Fruit fly (Drosophila melanogaster) whole organism, pupa: ENCODE results near the gene CG14439.

Experiments
- CG10348 ChIP-seq: fragments of 200-800 bp; sonication (Bioruptor generic); IDR thresholded peaks from 2 replicates; pipeline ENCODE4 v1.3.6; 2022; ENCODE audit warnings: missing biosample characterization, missing genetic modification characterization
- CG12605 ChIP-seq: fragments of 200-800 bp; sonication (Bioruptor generic); IDR thresholded peaks from 2 replicates; pipeline ENCODE4 v1.3.6; 2022; ENCODE audit warnings: missing biosample characterization, missing genetic modification characterization
- CG13204 ChIP-seq: fragments of 200-800 bp; sonication (Bioruptor generic); optimal IDR thresholded peaks from 2 replicates; lab custom pipeline; 2018; ENCODE audit warnings: missing biosample characterization, mild to moderate bottlenecking, missing genetic modification characterization, moderate library complexity
- CG14655 ChIP-seq: fragments of 200-800 bp; sonication (Bioruptor generic); optimal IDR thresholded peaks from 3 replicates; lab custom pipeline; 2017; ENCODE audit warnings: mild to moderate bottlenecking, missing biosample characterization, missing genetic modification reagents, missing genetic modification characterization
- CG15710 ChIP-seq: fragments of 200-800 bp; sonication (Bioruptor generic); optimal IDR thresholded peaks from 2 replicates; lab custom pipeline; 2018; ENCODE audit warnings: missing biosample characterization, mild to moderate bottlenecking, missing genetic modification characterization, moderate library complexity
- CG17806 ChIP-seq: fragments of 200-800 bp; sonication (Bioruptor generic); optimal IDR thresholded peaks from 2 replicates; lab custom pipeline; 2018; ENCODE audit warnings: missing biosample characterization, mild to moderate bottlenecking, missing genetic modification characterization, moderate library complexity
- CG32121 ChIP-seq: fragments of 200-800 bp; sonication (Bioruptor generic); IDR thresholded peaks from 2 replicates; pipeline ENCODE4 v1.3.6; 2022; ENCODE audit warnings: missing biosample characterization, missing genetic modification characterization
- CG34367 ChIP-seq: fragments of 200-800 bp; sonication (Bioruptor generic); optimal IDR thresholded peaks from 2 replicates; lab custom pipeline; 2018; ENCODE audit warnings: missing biosample characterization, mild to moderate bottlenecking, missing genetic modification characterization
- CG4496 ChIP-seq: fragments of 200-800 bp; sonication (Bioruptor generic); IDR thresholded peaks from 3 replicates; pipeline ENCODE4 v1.3.6; 2022; ENCODE audit warnings: missing biosample characterization, missing genetic modification characterization
- CG8159 ChIP-seq: fragments of 200-800 bp; sonication (Bioruptor generic); optimal IDR thresholded peaks from 3 replicates; lab custom pipeline; 2018; ENCODE audit warnings: missing biosample characterization, mild to moderate bottlenecking, missing genetic modification characterization, moderate library complexity
- CG8301 ChIP-seq: fragments of 200-800 bp; sonication (Bioruptor generic); optimal IDR thresholded peaks from 2 replicates; lab custom pipeline; 2018; ENCODE audit warnings: missing biosample characterization, mild to moderate bottlenecking, missing genetic modification characterization
- CG9948 ChIP-seq: fragments of 200-800 bp; sonication (Bioruptor generic); optimal IDR thresholded peaks from 2 replicates; lab custom pipeline; 2018; ENCODE audit warnings: missing biosample characterization, mild to moderate bottlenecking, missing genetic modification characterization, moderate library complexity
- D1 ChIP-seq: fragments of 200-800 bp; sonication (Bioruptor generic); optimal IDR thresholded peaks from 2 replicates; lab custom pipeline; 2018; ENCODE audit warnings: missing biosample characterization, mild to moderate bottlenecking, missing genetic modification characterization, moderate library complexity
- EcR ChIP-seq: fragments of 200-800 bp; sonication (Bioruptor generic); optimal IDR thresholded peaks from 3 replicates; lab custom pipeline; 2019; ENCODE audit warnings: missing biosample characterization, missing genetic modification characterization, mild to moderate bottlenecking, moderate library complexity, missing genetic modification reagents
- Ets98B ChIP-seq: fragments of 200-800 bp; sonication (Bioruptor generic); IDR thresholded peaks from 2 replicates; pipeline ENCODE4 v1.3.6; 2022; ENCODE audit warnings: missing biosample characterization, missing genetic modification characterization
- Pif1A ChIP-seq: fragments of 200-800 bp; sonication (Bioruptor generic); optimal IDR thresholded peaks from 3 replicates; lab custom pipeline; 2016; ENCODE audit warnings: missing biosample characterization, missing genetic modification characterization
- Pif1B ChIP-seq: fragments of 200-800 bp; sonication (Bioruptor generic); optimal IDR thresholded peaks from 3 replicates; lab custom pipeline; 2016; ENCODE audit warnings: missing biosample characterization, missing genetic modification characterization
- Snoo ChIP-seq: fragments of 200-800 bp; sonication (Bioruptor generic); optimal IDR thresholded peaks from 3 replicates; lab custom pipeline; 2017; ENCODE audit warnings: missing biosample characterization, mild to moderate bottlenecking, missing genetic modification characterization, inconsistent platforms
- fd96Ca ChIP-seq: fragments of 200-800 bp; sonication (Bioruptor generic); IDR thresholded peaks from 3 replicates; pipeline ENCODE4 v1.3.6; 2022; ENCODE audit warnings: missing biosample characterization, missing genetic modification characterization
- gl ChIP-seq: fragments of 200-800 bp; sonication (Bioruptor generic); optimal IDR thresholded peaks from 2 replicates; lab custom pipeline; 2018; ENCODE audit warnings: missing biosample characterization, mild to moderate bottlenecking, missing genetic modification characterization
- rn ChIP-seq: fragments of 200-800 bp; sonication (Bioruptor generic); IDR thresholded peaks from 2 replicates; pipeline ENCODE4 v1.3.6; 2022; ENCODE audit warnings: missing biosample characterization, missing genetic modification characterization

The CG14439 gene

DNA sequence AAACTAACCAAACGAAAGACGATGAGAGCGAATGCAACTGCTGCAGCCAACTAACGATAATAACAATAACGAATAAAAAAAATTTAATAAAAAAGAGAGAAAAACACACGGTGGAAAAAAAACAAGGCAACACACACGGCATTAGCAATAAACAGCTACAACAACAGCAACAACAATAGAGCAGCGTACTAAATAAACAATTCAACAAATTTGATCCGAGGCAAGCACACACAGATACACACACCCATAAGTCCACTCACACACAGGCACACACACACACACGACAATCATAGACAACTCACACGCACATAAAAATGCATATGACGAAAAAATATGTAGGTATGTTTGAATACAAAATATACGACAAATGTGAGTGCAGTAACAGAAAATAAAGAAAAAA is 44.8 kb upstream of the CG14439 start:
- TF ChIP-seq fd96Ca (GFP tag; lab: Robert Waterston, UW) (peak; percentile 31; the same call in 1 of the 3 replicates), CG4496 (GFP tag; lab: Robert Waterston, UW) (peak; percentile 67), Ets98B (GFP tag; lab: Robert Waterston, UW) (no peak; the same call in 1 of the 2 replicates), Snoo (tag; lab: Kevin White, UChicago) (no peak), CG32121 (GFP tag; lab: Robert Waterston, UW) (peak; percentile 31; the same call in 1 of the 2 replicates), CG8301 (tag; lab: Kevin White, UChicago) (no peak), Pif1B (GFP tag; lab: Kevin White, UChicago) (no peak), CG12605 (GFP tag; lab: Robert Waterston, UW) (peak; percentile 32; the same call in 1 of the 2 replicates), EcR (GFP tag; lab: Kevin White, UChicago) (no peak), CG8159 (tag; lab: Kevin White, UChicago) (no peak), CG9948 (tag; lab: Kevin White, UChicago) (no peak), gl (no peak)

dm6 chrX:6703237-6703636 is 44.1 kb upstream of the CG14439 start:
- TF ChIP-seq Snoo (tag; lab: Kevin White, UChicago), result no peak
- TF ChIP-seq CG12605 (GFP tag; lab: Robert Waterston, UW), result 0 out of 2 replicates have a peak, but pooled peaks have one; percentile 5
- TF ChIP-seq CG15710 (tag; lab: Kevin White, UChicago), result peak; percentile 6
- peak; percentile 15 for TF ChIP-seq CG8301 (tag; lab: Kevin White, UChicago)
- no peak for TF ChIP-seq D1 (tag; lab: Kevin White, UChicago)
- TF ChIP-seq Pif1A, result no peak
- TF ChIP-seq CG4496 (GFP tag; lab: Robert Waterston, UW), result peak; percentile 38; the same call in 1 of the 3 replicates
- TF ChIP-seq gl, result no peak
- peak; percentile 64 for TF ChIP-seq CG14655
- TF ChIP-seq CG9948 (tag; lab: Kevin White, UChicago), result peak; percentile 22
- peak; percentile 14 for TF ChIP-seq CG34367 (tag; lab: Kevin White, UChicago)
- TF ChIP-seq CG17806 (tag; lab: Kevin White, UChicago), result peak; percentile 6
- peak; percentile 39 for TF ChIP-seq CG8159 (tag; lab: Kevin White, UChicago)

dm6 chrX:6703957-6704356 is 43.4 kb upstream of the CG14439 start:
- TF ChIP-seq CG17806 (tag; lab: Kevin White, UChicago) (peak; percentile 28), Pif1A (peak; percentile 51), CG4496 (GFP tag; lab: Robert Waterston, UW) (no peak), CG9948 (tag; lab: Kevin White, UChicago) (peak; percentile 52), CG8301 (tag; lab: Kevin White, UChicago) (peak; percentile 49), EcR (GFP tag; lab: Kevin White, UChicago) (no peak), CG15710 (tag; lab: Kevin White, UChicago) (peak; percentile 53), Pif1B (GFP tag; lab: Kevin White, UChicago) (peak; percentile 16), CG14655 (peak; percentile 65), CG8159 (tag; lab: Kevin White, UChicago) (peak; percentile 63), CG34367 (tag; lab: Kevin White, UChicago) (peak; percentile 33)

DNA sequence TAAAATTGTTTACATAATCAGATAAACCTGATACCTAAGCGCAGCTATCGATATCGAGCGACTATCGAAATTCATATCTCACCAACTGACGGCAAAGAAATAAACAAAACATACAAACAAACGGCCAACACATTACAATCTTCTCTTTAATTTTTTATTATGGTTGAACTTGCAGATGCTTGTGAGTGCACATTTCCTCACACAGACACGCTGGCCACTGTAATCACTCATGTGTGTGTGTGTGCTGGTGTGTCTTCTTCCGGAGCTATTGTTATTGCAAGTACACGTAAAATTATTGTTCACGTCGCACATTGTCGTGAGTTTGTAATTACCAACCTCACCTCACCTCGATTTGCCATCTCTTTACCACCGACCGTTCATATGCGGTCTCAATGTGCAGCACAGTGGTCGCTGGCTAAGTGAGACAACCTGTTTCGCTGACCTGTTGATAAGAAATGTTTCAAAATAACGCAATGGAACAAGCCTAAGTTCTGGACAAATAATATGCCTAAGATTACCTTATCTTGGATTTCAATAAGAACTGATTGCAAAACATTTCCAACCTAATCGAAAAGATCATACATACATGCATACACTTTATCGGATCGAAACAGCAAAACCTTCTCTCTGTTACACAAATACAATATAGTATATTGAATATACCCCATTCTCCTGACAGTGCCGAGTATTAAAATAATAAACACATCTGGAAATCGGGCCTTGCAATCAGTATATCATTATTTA is 42.1 kb upstream of the CG14439 start:
- no peak for TF ChIP-seq CG10348 (GFP tag; lab: Robert Waterston, UW)
- TF ChIP-seq CG17806 (tag; lab: Kevin White, UChicago), result peak; percentile 25
- peak; percentile 60; the same call in 1 of the 3 replicates for TF ChIP-seq fd96Ca (GFP tag; lab: Robert Waterston, UW)
- peak; percentile 3 for TF ChIP-seq gl
- peak; percentile 23 for TF ChIP-seq CG9948 (tag; lab: Kevin White, UChicago)
- TF ChIP-seq CG13204 (GFP tag; lab: Kevin White, UChicago), result no peak
- peak; percentile 16 for TF ChIP-seq CG34367 (tag; lab: Kevin White, UChicago)
- TF ChIP-seq CG8159 (tag; lab: Kevin White, UChicago), result peak; percentile 21
- no peak for TF ChIP-seq EcR (GFP tag; lab: Kevin White, UChicago)
- TF ChIP-seq Pif1B (GFP tag; lab: Kevin White, UChicago), result peak; percentile 28
- TF ChIP-seq Pif1A, result peak; percentile 22
- TF ChIP-seq CG32121 (GFP tag; lab: Robert Waterston, UW), result peak; percentile 30; the same call in 1 of the 2 replicates
- no peak for TF ChIP-seq rn (GFP tag; lab: Robert Waterston, UW)
- TF ChIP-seq D1 (tag; lab: Kevin White, UChicago), result no peak
- TF ChIP-seq CG12605 (GFP tag; lab: Robert Waterston, UW), result no peak
- TF ChIP-seq CG4496 (GFP tag; lab: Robert Waterston, UW), result peak; percentile 49; the same call in 2 of the 3 replicates
- peak; percentile 24 for TF ChIP-seq CG15710 (tag; lab: Kevin White, UChicago)
- TF ChIP-seq Ets98B (GFP tag; lab: Robert Waterston, UW), result no peak
- TF ChIP-seq Snoo (tag; lab: Kevin White, UChicago), result peak; percentile 8
- TF ChIP-seq CG14655, result peak; percentile 65
- TF ChIP-seq CG8301 (tag; lab: Kevin White, UChicago), result peak; percentile 27

DNA sequence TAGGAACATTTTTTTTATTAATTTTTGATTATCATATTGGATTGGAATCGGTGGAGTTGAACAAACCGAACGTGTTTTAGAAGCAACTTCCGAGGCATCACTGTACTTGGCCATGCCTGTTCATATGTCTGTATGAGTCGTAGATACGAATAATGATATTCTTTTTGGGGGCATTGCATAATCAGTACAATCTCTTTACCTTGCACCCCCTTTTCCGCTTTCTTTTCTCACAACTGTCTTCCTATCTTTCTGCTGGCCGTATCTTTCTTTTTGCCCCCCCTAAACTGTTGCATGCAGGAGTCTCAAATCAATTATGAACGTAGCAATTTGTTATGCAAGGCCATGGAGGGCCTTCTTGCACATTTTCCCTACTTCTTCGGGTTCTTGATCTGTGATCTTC is 41.5 kb upstream of the CG14439 start:
- TF ChIP-seq Pif1B (GFP tag; lab: Kevin White, UChicago), result no peak
- no peak for TF ChIP-seq CG17806 (tag; lab: Kevin White, UChicago)
- no peak for TF ChIP-seq CG34367 (tag; lab: Kevin White, UChicago)
- TF ChIP-seq EcR (GFP tag; lab: Kevin White, UChicago), result no peak
- no peak for TF ChIP-seq gl
- no peak for TF ChIP-seq D1 (tag; lab: Kevin White, UChicago)
- no peak for TF ChIP-seq CG14655
- no peak for TF ChIP-seq CG12605 (GFP tag; lab: Robert Waterston, UW)
- no peak for TF ChIP-seq rn (GFP tag; lab: Robert Waterston, UW)
- no peak for TF ChIP-seq Pif1A
- no peak for TF ChIP-seq CG9948 (tag; lab: Kevin White, UChicago)
- TF ChIP-seq CG8159 (tag; lab: Kevin White, UChicago), result no peak
- TF ChIP-seq CG15710 (tag; lab: Kevin White, UChicago), result no peak
- no peak for TF ChIP-seq CG13204 (GFP tag; lab: Kevin White, UChicago)
- TF ChIP-seq CG32121 (GFP tag; lab: Robert Waterston, UW), result no peak
- no peak for TF ChIP-seq CG4496 (GFP tag; lab: Robert Waterston, UW)
- no peak for TF ChIP-seq CG8301 (tag; lab: Kevin White, UChicago)
